Fruit fly (Drosophila melanogaster): Measurements from ENCODE around the gene CG7694.
A peak's percentile ranks its signal among the peaks of the same experiment; 100 is the strongest.

The CG7694 gene

dm6 chr3R:18619451-18619942, 46.6 kb downstream of the CG7694 start (continued):
- no peak for TF ChIP-seq CG6808 (GFP tag; optimal IDR thresholded peaks at IDR 0.05)
- peak in 1 of 2 experiments; percentile 52 for TF ChIP-seq salr (GFP tag; optimal IDR thresholded peaks at IDR 0.05)
- no peak for TF ChIP-seq CG31627 (GFP tag; optimal IDR thresholded peaks at IDR 0.05)
- no peak for TF ChIP-seq CG9139 (GFP tag; optimal IDR thresholded peaks at IDR 0.05)

- TF ChIP-seq CG3919 (GFP tag; optimal IDR thresholded peaks at IDR 0.05) (no peak), CG8319 (GFP tag; optimal IDR thresholded peaks at IDR 0.05) (no peak), Hr4 (GFP tag; optimal IDR thresholded peaks at IDR 0.05) (no peak), dsx (GFP tag; optimal IDR thresholded peaks at IDR 0.05; ENCODE audit: poor library complexity, severe bottlenecking) (no peak), eg (GFP tag; IDR thresholded peaks at IDR 0.05) (peak; percentile 44; the same call in 1 of the 3 replicates), ss (GFP tag; optimal IDR thresholded peaks at IDR 0.05) (peak in 1 of 2 experiments; percentile 30)
Measured at dm6 chr3R:18621230-18621629, 48.3 kb downstream of the CG7694 start, which contains the start of gene CG14304. Gene CG14304 (minus strand): TSS chr3R:18621327.

- TF ChIP-seq CG3032 (tag; optimal IDR thresholded peaks at IDR 0.05) (no peak), Hr38 (GFP tag; optimal IDR thresholded peaks at IDR 0.05) (no peak), OdsH (GFP tag; optimal IDR thresholded peaks at IDR 0.05) (peak; percentile 49), svp (GFP tag) (peak; percentile 47), spab (GFP tag; optimal IDR thresholded peaks at IDR 0.05) (no peak), CG11762 (GFP tag; optimal IDR thresholded peaks at IDR 0.05; ENCODE audit: insufficient read depth) (peak; percentile 10), CG15336 (GFP tag; IDR thresholded peaks at IDR 0.05) (peak; percentile 81), CG1621 (tag; optimal IDR thresholded peaks at IDR 0.05) (no peak), achi (GFP tag; optimal IDR thresholded peaks at IDR 0.05) (peak; percentile 49), Sox15 (GFP tag; optimal IDR thresholded peaks at IDR 0.05) (no peak), CG16779 (tag; optimal IDR thresholded peaks at IDR 0.05) (no peak), Gug (GFP tag; IDR thresholded peaks at IDR 0.05) (peak; percentile 39; the same call in 1 of the 2 replicates), Met (GFP tag; optimal IDR thresholded peaks at IDR 0.05) (peak; percentile 1), CG8632 (GFP tag; optimal IDR thresholded peaks at IDR 0.05) (no peak), cyc (GFP tag; optimal IDR thresholded peaks at IDR 0.05) (peak; percentile 1), CG6163 (GFP tag; IDR thresholded peaks at IDR 0.05) (peak; percentile 69), Sox102F (GFP tag; optimal IDR thresholded peaks at IDR 0.05) (no peak), CG8319 (GFP tag; optimal IDR thresholded peaks at IDR 0.05) (no peak), Ets96B (tag; optimal IDR thresholded peaks at IDR 0.05) (no peak), CG3919 (GFP tag; optimal IDR thresholded peaks at IDR 0.05) (peak; percentile 54), net (GFP tag; optimal IDR thresholded peaks at IDR 0.05) (peak; percentile 38), CG7368 (GFP tag; optimal IDR thresholded peaks at IDR 0.05) (no peak), CG32006 (GFP tag; optimal IDR thresholded peaks at IDR 0.05) (peak; percentile 73), CG6808 (GFP tag; optimal IDR thresholded peaks at IDR 0.05) (no peak), CG6276 (GFP tag; optimal IDR thresholded peaks at IDR 0.05) (peak; percentile 75), CG31627 (GFP tag; optimal IDR thresholded peaks at IDR 0.05) (no peak), ss (GFP tag; optimal IDR thresholded peaks at IDR 0.05) (no peak), topi (GFP tag; optimal IDR thresholded peaks at IDR 0.05) (no peak), CG11294 (GFP tag; IDR thresholded peaks at IDR 0.05) (peak; percentile 42; the same call in 1 of the 2 replicates), acj6 (GFP tag; optimal IDR thresholded peaks at IDR 0.05) (peak; percentile 32), Eip78C (GFP tag) (peak; percentile 79), Sox14 (GFP tag; optimal IDR thresholded peaks at IDR 0.05) (peak; percentile 13), fkh (GFP tag; optimal IDR thresholded peaks at IDR 0.05) (no peak), lz (GFP tag; optimal IDR thresholded peaks at IDR 0.05) (no peak), vri (GFP tag; optimal IDR thresholded peaks at IDR 0.05) (no peak), Eip93F (GFP tag; optimal IDR thresholded peaks at IDR 0.05) (no peak), CG10631 (GFP tag; optimal IDR thresholded peaks at IDR 0.05) (peak; percentile 26), salr (GFP tag; optimal IDR thresholded peaks at IDR 0.05) (peak in 1 of 2 experiments; percentile 48), eg (GFP tag; IDR thresholded peaks at IDR 0.05) (peak; percentile 74), CG6792 (GFP tag; optimal IDR thresholded peaks at IDR 0.05) (no peak), Hr39 (GFP tag; optimal IDR thresholded peaks at IDR 0.05) (no peak), pdm3 (GFP tag; optimal IDR thresholded peaks at IDR 0.05) (peak; percentile 53), CG4318 (GFP tag; optimal IDR thresholded peaks at IDR 0.05) (peak; percentile 53), Lpt (GFP tag; optimal IDR thresholded peaks at IDR 0.05) (peak; percentile 20)
Measured at dm6 chr3R:18624541-18624940, 51.6 kb downstream of the CG7694 start.

Measured in whole organism, prepupa.